Fruit fly (Drosophila melanogaster): ENCODE measurements around the gene CG7950.

dm6 chr3R:30084137-30084536 lies 27.5 kb downstream of the CG7950 start:
- TF ChIP-seq CG8478 (optimal IDR thresholded peaks at IDR 0.05) (no peak), CTCF (optimal IDR thresholded peaks at IDR 0.05) (no peak)
